Fruit fly (Drosophila melanogaster) whole organism: ENCODE measurements around the gene Galphai.

Experiments used
- psq ChIP-seq: fragments of >200 bp; optimal IDR thresholded peaks from 2 replicates; lab custom pipeline; 2017
- usp ChIP-seq: fragments of >200 bp; optimal IDR thresholded peaks from 2 replicates; lab custom pipeline; 2017; ENCODE audit warnings: missing biosample characterization, missing genetic modification characterization, mixed read lengths

dm6 chr3L:6955254-6956229 lies 24.3 kb downstream of the Galphai start, which contains the start of the genes CG10077 and CG9948:
- TF ChIP-seq usp (GFP tag; lab: Kevin White, UChicago) (no peak), psq (lab: Kevin White, UChicago) (no peak)
